Fruit fly (Drosophila melanogaster) ovary, adult (tissue): Measurements from ENCODE around the gene Regnase-1.

ENCODE experiments used
- CG17801 ChIP-seq: fragments of 200-800 bp; optimal IDR thresholded peaks from 2 replicates; lab custom pipeline; 2019; ENCODE audit warnings: missing biosample characterization, mild to moderate bottlenecking, missing genetic modification characterization, moderate library complexity; ENCODE audit not compliant: partially characterized antibody

The Regnase-1 gene

DNA sequence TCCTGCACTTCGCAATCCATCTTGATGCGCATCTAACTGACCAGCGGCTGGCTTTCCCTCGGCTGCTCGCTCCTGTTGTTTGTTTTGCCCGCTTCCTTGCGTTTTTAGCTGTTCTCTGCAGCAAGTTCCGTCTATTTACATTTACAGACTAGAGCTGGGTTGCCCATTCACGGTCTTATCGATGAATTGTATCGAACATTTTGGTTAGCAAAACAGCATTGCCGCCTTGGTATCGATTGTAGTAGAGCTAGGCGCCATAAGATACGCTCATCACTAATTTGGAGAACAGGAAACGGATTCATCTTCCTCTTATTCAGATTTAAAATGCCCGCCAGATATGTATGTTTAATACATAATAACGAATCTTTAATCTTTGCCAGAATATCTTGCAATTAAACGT lies at the start of gene Regnase-1:
TSS of gene Regnase-1 (minus strand) at position 170 of the 400 bp plus-strand sequence.
- TF ChIP-seq CG17801 (GFP tag; lab: Kevin White, UChicago), result peak; percentile 93

DNA sequence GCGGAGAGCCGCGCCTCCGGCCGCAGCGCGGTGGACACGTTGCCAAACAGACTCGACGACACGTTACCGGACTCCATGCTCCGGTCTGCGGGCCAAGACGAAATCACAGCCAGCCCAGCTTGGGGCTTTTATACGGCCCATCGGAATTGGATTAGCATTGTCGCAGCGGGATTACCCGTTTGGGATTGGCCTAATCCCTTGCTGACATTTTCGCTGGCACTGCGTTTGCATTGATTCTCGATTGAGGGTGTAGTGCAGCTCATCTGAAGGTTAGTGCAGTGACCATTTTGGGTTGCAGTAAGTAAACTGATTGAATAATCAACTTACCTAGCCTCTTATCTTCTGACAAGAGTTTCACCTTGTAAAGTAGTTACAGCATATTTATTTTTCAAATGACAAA lies 46.5 kb upstream of the Regnase-1 start, which contains the start of gene Rh3:
TSS of gene Rh3 (minus strand) at position 101 of the 400 bp plus-strand sequence.
- no peak for TF ChIP-seq CG17801 (GFP tag; lab: Kevin White, UChicago)

dm6 chr3R:20080205-20080604 lies 44.3 kb upstream of the Regnase-1 start:
- TF ChIP-seq CG17801 (GFP tag; lab: Kevin White, UChicago), result no peak

DNA sequence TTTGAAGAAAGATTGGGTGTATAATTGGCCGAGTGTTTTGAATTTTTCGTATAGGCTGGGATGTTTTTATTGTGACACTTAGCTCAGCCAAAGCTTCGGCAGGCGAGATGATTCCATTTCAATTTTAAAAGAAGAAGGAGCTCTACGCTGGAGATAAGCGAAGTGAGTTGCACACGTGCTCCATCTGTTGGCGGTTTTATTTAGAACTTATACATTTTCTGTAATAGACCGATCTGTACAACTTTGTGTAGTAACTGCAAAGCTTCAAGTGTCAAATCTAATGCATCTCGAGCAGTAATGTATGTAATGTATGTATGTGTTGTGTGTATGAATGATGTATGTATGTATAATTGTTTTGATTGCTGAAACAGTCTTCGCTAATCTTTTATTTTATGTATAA lies 30.6 kb upstream of the Regnase-1 start:
- TF ChIP-seq CG17801 (GFP tag; lab: Kevin White, UChicago), result no peak

- TF ChIP-seq CG17801 (GFP tag; lab: Kevin White, UChicago), result no peak
Observed at dm6 chr3R:20059650-20060049, 23.8 kb upstream of the Regnase-1 start, which contains the start of gene CG4390. CG4390 (minus strand) TSS chr3R:20059750.

- no peak for TF ChIP-seq CG17801 (GFP tag; lab: Kevin White, UChicago)
Observed at dm6 chr3R:20058960-20059359, 23.1 kb upstream of the Regnase-1 start.

- no peak for TF ChIP-seq CG17801 (GFP tag; lab: Kevin White, UChicago)
Observed at dm6 chr3R:20057501-20057900, 21.6 kb upstream of the Regnase-1 start, which contains the start of gene mdlc. mdlc (plus strand) TSS chr3R:20057748.

dm6 chr3R:20055809-20056208 lies 20.0 kb upstream of the Regnase-1 start, which contains the start of gene CG17193:
CG17193 (minus strand) TSS chr3R:20056097.
- no peak for TF ChIP-seq CG17801 (GFP tag; lab: Kevin White, UChicago)

DNA sequence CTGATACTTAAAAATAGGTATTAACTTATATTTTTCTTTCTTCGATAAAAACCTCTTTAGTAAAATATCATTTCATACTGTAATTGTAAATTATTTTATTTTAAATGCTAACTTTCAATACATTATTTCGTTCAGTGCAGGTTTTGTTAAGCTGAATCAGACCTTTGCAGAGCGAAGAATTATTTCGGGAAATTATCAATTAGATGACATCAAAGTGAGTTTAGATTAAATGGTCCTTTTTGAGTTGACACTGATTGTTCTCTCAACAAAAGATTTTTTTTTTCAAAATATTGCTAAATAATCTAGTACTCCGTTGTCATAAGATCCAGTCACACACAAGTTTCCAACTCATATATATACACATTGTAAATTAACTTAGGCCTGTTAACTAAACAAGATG lies 6.6 kb upstream of the Regnase-1 start, which contains the start of the genes CG33934 and Indy-2:
TSS of gene CG33934 (plus strand) at position 301 of the 400 bp plus-strand sequence.
TSS of gene Indy-2 (plus strand) at position 301 of the 400 bp plus-strand sequence.
- TF ChIP-seq CG17801 (GFP tag; lab: Kevin White, UChicago), result no peak

DNA sequence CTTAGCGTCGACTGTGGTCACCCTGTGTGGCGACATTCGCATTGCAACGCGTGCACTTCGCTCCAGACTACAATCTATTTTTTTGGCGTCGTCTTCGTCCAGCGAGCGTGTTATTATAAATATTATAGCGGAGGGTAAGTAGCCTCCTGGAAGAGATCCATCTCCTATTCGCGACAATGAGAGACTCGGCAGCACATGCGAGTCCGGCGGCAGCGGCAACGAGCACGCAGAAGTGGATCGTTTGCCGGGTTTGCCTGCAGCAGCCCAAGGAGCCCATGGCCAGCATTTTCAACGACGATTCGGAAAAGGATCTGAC lies 4.1 kb downstream of the Regnase-1 start, which contains the start of gene idc:
TSS of gene idc (plus strand) at position 60 of the 316 bp plus-strand sequence.
- no peak for TF ChIP-seq CG17801 (GFP tag; lab: Kevin White, UChicago)

DNA sequence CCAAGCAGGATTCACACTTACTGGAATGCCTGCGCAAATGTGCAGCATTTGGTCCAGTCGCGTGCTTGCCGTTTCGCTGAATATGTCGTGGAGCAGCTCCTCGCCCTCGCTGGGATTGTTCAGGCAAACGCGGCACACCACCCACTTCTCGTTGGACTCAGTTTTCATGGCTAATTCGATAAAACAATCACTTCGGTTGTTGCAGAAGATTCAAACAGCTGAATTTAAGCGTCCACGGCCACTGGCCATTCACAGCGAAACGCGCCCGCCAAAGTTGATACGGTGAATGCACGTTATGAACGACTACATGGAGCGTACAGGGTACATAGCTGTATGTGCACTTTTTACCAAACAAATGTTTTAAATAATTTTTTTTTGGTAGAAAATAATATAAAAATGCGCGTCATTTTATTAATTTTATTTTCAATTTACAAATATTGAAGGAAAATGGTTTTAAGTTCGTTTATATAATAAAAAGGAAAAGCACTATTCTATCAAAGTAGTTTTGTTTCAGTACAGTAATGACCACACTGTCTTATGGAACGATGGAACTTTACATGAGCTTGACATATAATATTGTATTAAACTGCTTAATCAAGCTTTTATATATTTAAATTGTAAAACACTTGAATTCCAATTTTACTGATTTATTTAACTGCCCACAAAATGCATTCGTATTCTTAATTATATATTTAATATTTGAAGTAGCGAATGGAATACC lies 4.7 kb downstream of the Regnase-1 start, which contains the start of gene trem:
TSS of gene trem (minus strand) at position 267 of the 721 bp plus-strand sequence.
- peak; percentile 61 for TF ChIP-seq CG17801 (GFP tag; lab: Kevin White, UChicago)

dm6 chr3R:20027841-20028240 lies 8.0 kb downstream of the Regnase-1 start, which contains the start of the genes CG4424 and CG4854:
CG4424 (minus strand) TSS chr3R:20028040.
CG4854 (plus strand) TSS chr3R:20028058.
- no peak for TF ChIP-seq CG17801 (GFP tag; lab: Kevin White, UChicago)

DNA sequence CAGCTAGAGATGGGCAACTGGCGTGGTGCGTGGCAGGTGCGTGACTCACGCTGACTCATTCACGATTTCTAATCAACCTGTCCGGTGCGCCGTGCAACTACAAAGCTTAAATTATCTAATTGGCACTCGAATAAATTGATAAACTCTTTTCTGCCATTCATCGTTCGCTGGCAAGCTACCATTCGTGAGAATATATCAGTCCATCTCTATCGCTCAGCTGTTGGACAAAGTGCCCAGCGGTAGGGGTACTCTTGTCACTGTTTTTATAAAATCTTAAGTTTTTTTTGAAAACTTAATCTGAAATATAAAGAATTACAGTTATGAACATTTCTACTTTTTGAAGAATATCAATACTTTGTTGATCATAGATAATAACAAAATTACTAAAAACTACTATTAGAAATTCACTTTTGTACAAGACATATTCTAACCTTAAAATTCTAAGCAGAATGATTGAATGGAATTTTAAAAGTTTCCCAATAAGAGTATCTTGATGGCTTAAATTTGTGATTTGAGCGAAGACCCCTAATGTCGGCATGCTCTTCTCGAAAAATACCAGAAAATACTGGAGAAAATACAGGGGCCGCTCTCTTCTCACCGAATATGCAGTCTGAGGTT lies 14.6 kb downstream of the Regnase-1 start, which contains the start of the genes PIG-L and psidin:
TSS of gene PIG-L (minus strand) at position 187 of the 618 bp plus-strand sequence.
TSS of gene psidin (plus strand) at position 553 of the 618 bp plus-strand sequence.
- TF ChIP-seq CG17801 (GFP tag; lab: Kevin White, UChicago), result peak; percentile 56

dm6 chr3R:20013404-20013922 lies 22.4 kb downstream of the Regnase-1 start, which contains the start of the genes CG17190 and CG4836:
CG17190 (minus strand) TSS chr3R:20013504.
CG4836 (plus strand) TSS chr3R:20013872.
- TF ChIP-seq CG17801 (GFP tag; lab: Kevin White, UChicago), result no peak

dm6 chr3R:20012688-20013087 lies 23.2 kb downstream of the Regnase-1 start:
- no peak for TF ChIP-seq CG17801 (GFP tag; lab: Kevin White, UChicago)
